Worm (Caenorhabditis elegans): ENCODE results near the gene C28A5.6.

Gene C28A5.6

ce11 chrIII:4429402-4429801 lies at the start of gene C28A5.6:
C28A5.6 (minus strand) TSS chrIII:4429502.
- no peak for TF ChIP-seq him-1 (tag; optimal IDR thresholded peaks at IDR 0.05)

- TF ChIP-seq him-1 (tag; optimal IDR thresholded peaks at IDR 0.05): no peak
- no peak for TF ChIP-seq W03F9.2 (tag; optimal IDR thresholded peaks at IDR 0.05)
- TF ChIP-seq dao-5 (tag; optimal IDR thresholded peaks at IDR 0.05): no peak
These were observed 48.2 kb upstream of the C28A5.6 start, which contains the start of gene ins-17 for ce11 chrIII:4477472-4477871. ins-17 (minus strand) TSS chrIII:4477572.

ce11 chrIII:4476806-4477205 lies 47.5 kb upstream of the C28A5.6 start:
- TF ChIP-seq dao-5 (tag; optimal IDR thresholded peaks at IDR 0.05) (no peak), him-1 (tag; optimal IDR thresholded peaks at IDR 0.05) (no peak), W03F9.2 (tag; optimal IDR thresholded peaks at IDR 0.05) (no peak)

ce11 chrIII:4476313-4476712 lies 47.0 kb upstream of the C28A5.6 start:
- TF ChIP-seq dao-5 (tag; optimal IDR thresholded peaks at IDR 0.05) (no peak), W03F9.2 (tag; optimal IDR thresholded peaks at IDR 0.05) (no peak), him-1 (tag; optimal IDR thresholded peaks at IDR 0.05) (no peak)

ce11 chrIII:4475428-4475968 lies 46.2 kb upstream of the C28A5.6 start, which contains the start of gene rps-1:
rps-1 (plus strand) TSS chrIII:4475918.
- TF ChIP-seq him-1 (tag; optimal IDR thresholded peaks at IDR 0.05) (peak; percentile 96), dao-5 (tag; optimal IDR thresholded peaks at IDR 0.05) (no peak), W03F9.2 (tag; optimal IDR thresholded peaks at IDR 0.05) (peak; percentile 98)

ce11 chrIII:4474908-4475307 lies 45.6 kb upstream of the C28A5.6 start, which contains the start of gene ifet-1:
ifet-1 (minus strand) TSS chrIII:4475150.
- TF ChIP-seq dao-5 (tag; optimal IDR thresholded peaks at IDR 0.05) (no peak), him-1 (tag; optimal IDR thresholded peaks at IDR 0.05) (no peak), W03F9.2 (tag; optimal IDR thresholded peaks at IDR 0.05) (no peak)

- peak; percentile 38 for TF ChIP-seq W03F9.2 (tag; optimal IDR thresholded peaks at IDR 0.05)
- TF ChIP-seq dao-5 (tag; optimal IDR thresholded peaks at IDR 0.05): peak; percentile 50
- TF ChIP-seq him-1 (tag; optimal IDR thresholded peaks at IDR 0.05): peak; percentile 65
These were observed 41.5 kb upstream of the C28A5.6 start for ce11 chrIII:4470793-4471192.

- TF ChIP-seq W03F9.2 (tag; optimal IDR thresholded peaks at IDR 0.05) (no peak), dao-5 (tag; optimal IDR thresholded peaks at IDR 0.05) (no peak), him-1 (tag; optimal IDR thresholded peaks at IDR 0.05) (no peak)
These were observed 39.5 kb upstream of the C28A5.6 start, which contains the start of gene mstr-2 for ce11 chrIII:4468812-4469211. mstr-2 (plus strand) TSS chrIII:4469112.

- TF ChIP-seq dao-5 (tag; optimal IDR thresholded peaks at IDR 0.05): no peak
- no peak for TF ChIP-seq him-1 (tag; optimal IDR thresholded peaks at IDR 0.05)
- no peak for TF ChIP-seq W03F9.2 (tag; optimal IDR thresholded peaks at IDR 0.05)
These were observed 39.1 kb upstream of the C28A5.6 start for ce11 chrIII:4468390-4468789.

- no peak for TF ChIP-seq W03F9.2 (tag; optimal IDR thresholded peaks at IDR 0.05)
- TF ChIP-seq dao-5 (tag; optimal IDR thresholded peaks at IDR 0.05): no peak
- no peak for TF ChIP-seq him-1 (tag; optimal IDR thresholded peaks at IDR 0.05)
These were observed 38.0 kb upstream of the C28A5.6 start, which contains the start of gene ndg-4 for ce11 chrIII:4467277-4467676. ndg-4 (minus strand) TSS chrIII:4467377.

- TF ChIP-seq dao-5 (tag; optimal IDR thresholded peaks at IDR 0.05) (no peak), W03F9.2 (tag; optimal IDR thresholded peaks at IDR 0.05) (no peak), him-1 (tag; optimal IDR thresholded peaks at IDR 0.05) (no peak)
These were observed 32.0 kb upstream of the C28A5.6 start for ce11 chrIII:4461337-4461736.

- TF ChIP-seq dao-5 (tag; optimal IDR thresholded peaks at IDR 0.05) (no peak), him-1 (tag; optimal IDR thresholded peaks at IDR 0.05) (no peak)
These were observed 30.9 kb upstream of the C28A5.6 start for ce11 chrIII:4460242-4460641.

ce11 chrIII:4456579-4456978 lies 27.3 kb upstream of the C28A5.6 start:
- TF ChIP-seq W03F9.2 (tag; optimal IDR thresholded peaks at IDR 0.05) (no peak), him-1 (tag; optimal IDR thresholded peaks at IDR 0.05) (no peak), dao-5 (tag; optimal IDR thresholded peaks at IDR 0.05) (no peak)

- no peak for TF ChIP-seq W03F9.2 (tag; optimal IDR thresholded peaks at IDR 0.05)
- TF ChIP-seq him-1 (tag; optimal IDR thresholded peaks at IDR 0.05): no peak
- TF ChIP-seq dao-5 (tag; optimal IDR thresholded peaks at IDR 0.05): no peak
These were observed 25.6 kb upstream of the C28A5.6 start for ce11 chrIII:4454919-4455318.

ce11 chrIII:4453768-4454167 lies 24.5 kb upstream of the C28A5.6 start:
- no peak for TF ChIP-seq dao-5 (tag; optimal IDR thresholded peaks at IDR 0.05)
- no peak for TF ChIP-seq him-1 (tag; optimal IDR thresholded peaks at IDR 0.05)
- TF ChIP-seq W03F9.2 (tag; optimal IDR thresholded peaks at IDR 0.05): no peak

Measured in whole organism, L4/young adult.